Worm (Caenorhabditis elegans) whole organism, L4 larva: Measurements from ENCODE around the gene pax-1.

Experiments
- arid-1 ChIP-seq: fragments of 200-800 bp; sonication (Bioruptor generic); conservative IDR thresholded peaks from 2 replicates; pipeline ENCODE4 v1.3.6; 2022; ENCODE audit warnings: missing genetic modification reagents, missing genetic modification characterization, missing compliant biosample characterization
- ceh-62 ChIP-seq: sonication (generic microtip); optimal IDR thresholded peaks from 2 replicates; lab custom pipeline; 2017; ENCODE audit warnings: missing biosample characterization, missing genetic modification characterization
- ceh-82 ChIP-seq: sonication (generic microtip); optimal IDR thresholded peaks from 2 replicates; lab custom pipeline; 2017; ENCODE audit warnings: missing biosample characterization, missing genetic modification characterization
- ctbp-1 ChIP-seq: fragments of 200-800 bp; sonication (Bioruptor generic); IDR thresholded peaks from 2 replicates; pipeline ENCODE4 v1.3.6; 2022; ENCODE audit warnings: missing genetic modification reagents, missing genetic modification characterization, missing compliant biosample characterization
- fos-1 ChIP-seq: fragments of 150-350 bp; optimal IDR thresholded peaks from 2 replicates; lab custom pipeline; 2014; ENCODE audit warnings: missing biosample characterization, missing genetic modification characterization
- lin-39 ChIP-seq: fragments of 150-350 bp; optimal IDR thresholded peaks from 2 replicates; lab custom pipeline; 2014; ENCODE audit warnings: missing biosample characterization, missing genetic modification reagents, missing genetic modification characterization
- nhr-76 ChIP-seq: fragments of 150-350 bp; optimal IDR thresholded peaks from 2 replicates; lab custom pipeline; 2014; ENCODE audit warnings: missing biosample characterization, missing genetic modification characterization
- pqm-1 ChIP-seq: sonication (generic microtip); optimal IDR thresholded peaks from 2 replicates; lab custom pipeline; 2017; ENCODE audit warnings: missing biosample characterization, missing genetic modification characterization
- ztf-11 ChIP-seq: fragments of 150-350 bp; optimal IDR thresholded peaks from 2 replicates; lab custom pipeline; 2014; ENCODE audit warnings: missing biosample characterization, missing genetic modification characterization

- TF ChIP-seq ztf-11 (no peak), ceh-82 (no peak), fos-1 (tag; lab: Kevin White, UChicago) (no peak), pqm-1 (tag; lab: Kevin White, UChicago) (no peak), lin-39 (tag; lab: Kevin White, UChicago) (no peak), nhr-76 (tag; lab: Kevin White, UChicago) (no peak), ctbp-1 (GFP tag; lab: Robert Waterston, UW) (no peak), ceh-62 (tag; lab: Kevin White, UChicago) (no peak), arid-1 (no peak)
These were observed 26.3 kb downstream of the pax-1 start for ce11 chrV:8251075-8251474.
